Worm (Caenorhabditis elegans): ENCODE results near the gene egli-1.

Gene egli-1

DNA sequence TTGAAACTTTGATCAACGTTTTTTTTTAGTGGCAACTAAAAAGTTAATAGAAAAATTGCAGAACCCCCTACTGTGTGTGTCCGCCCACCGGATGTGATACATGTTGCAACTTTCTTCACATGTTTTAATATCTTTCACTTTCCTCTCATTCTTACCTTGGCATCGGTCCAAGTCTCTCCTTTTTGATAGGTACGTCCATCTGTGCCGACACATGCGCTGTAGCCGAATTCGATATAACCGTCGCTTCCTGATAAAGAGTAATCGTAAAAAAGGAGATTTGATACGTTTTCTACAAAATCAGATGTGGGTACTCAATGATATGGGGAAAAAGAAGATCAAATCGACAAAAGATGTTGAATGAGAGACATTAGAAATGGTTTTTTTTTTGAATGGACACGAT, 21.4 kb downstream of the egli-1 start (continued):
- TF ChIP-seq swsn-7 (tag; optimal IDR thresholded peaks at IDR 0.05) (no peak), efl-3 (GFP tag; optimal IDR thresholded peaks at IDR 0.05) (no peak), blmp-1 (tag; optimal IDR thresholded peaks at IDR 0.05) (peak; percentile 91), ztf-11 (tag; optimal IDR thresholded peaks at IDR 0.05) (no peak)

DNA sequence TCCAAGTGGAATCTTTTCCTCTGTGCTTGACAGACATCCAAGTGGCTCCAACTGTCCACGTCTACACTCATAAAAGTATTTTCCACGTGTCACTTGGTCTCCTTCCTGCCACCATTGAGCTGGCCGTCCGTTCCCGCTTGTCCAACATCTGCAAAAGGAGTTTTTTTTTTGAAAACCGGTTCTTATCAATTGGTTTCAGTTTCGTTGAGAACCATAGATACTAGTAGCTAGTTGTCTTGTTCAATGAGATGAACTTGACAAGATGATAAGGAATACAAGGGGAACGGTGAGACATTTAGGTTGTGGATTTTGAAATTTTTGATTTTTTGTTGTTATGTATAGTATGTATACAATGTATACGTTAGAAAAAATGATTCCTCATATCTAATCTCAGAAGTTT, 22.0 kb downstream of the egli-1 start:
- no peak for TF ChIP-seq tlp-1 (tag; optimal IDR thresholded peaks at IDR 0.05)
- peak; percentile 64 for TF ChIP-seq nhr-85 (tag)
- TF ChIP-seq blmp-1 (tag; optimal IDR thresholded peaks at IDR 0.05) = peak; percentile 55
- TF ChIP-seq efl-1 (optimal IDR thresholded peaks at IDR 0.05) = no peak
- TF ChIP-seq efl-1 (GFP tag; optimal IDR thresholded peaks at IDR 0.05 in 1 of 2) = peak in 1 of 2 experiments; percentile 30

DNA sequence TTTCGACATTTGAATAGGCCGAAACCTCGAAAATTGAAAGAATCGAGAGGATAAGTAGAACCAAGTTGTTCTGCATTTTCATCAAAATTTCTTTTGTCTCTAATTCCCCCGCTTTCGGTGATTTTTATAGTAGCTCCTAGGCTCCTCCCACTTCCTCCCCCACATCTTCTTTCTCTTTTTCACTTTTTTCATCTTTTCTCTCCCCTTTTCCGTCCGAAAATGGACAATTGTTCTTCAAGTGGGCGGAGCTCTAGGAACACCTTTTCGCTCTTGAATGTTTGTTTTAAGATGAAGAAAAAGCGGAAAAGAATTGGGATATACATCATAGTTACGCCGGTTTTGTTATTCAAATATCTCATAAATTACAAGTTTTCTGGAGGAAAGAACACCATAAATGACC, 22.7 kb downstream of the egli-1 start, which contains the start of gene F42A8.1:
F42A8.1 (minus strand) TSS at position 101 of the 400 bp plus-strand sequence.
- TF ChIP-seq blmp-1 (tag; optimal IDR thresholded peaks at IDR 0.05) (peak; percentile 57), sox-4 (tag; optimal IDR thresholded peaks at IDR 0.05) (no peak)

- TF ChIP-seq grh-1 (GFP tag; IDR thresholded peaks at IDR 0.05) = no peak
- TF ChIP-seq hlh-4 (tag; optimal IDR thresholded peaks at IDR 0.05) = no peak
- no peak for TF ChIP-seq unc-98 (GFP tag; IDR thresholded peaks at IDR 0.05)
- no peak for TF ChIP-seq swsn-7 (tag; optimal IDR thresholded peaks at IDR 0.05)
- TF ChIP-seq snu-23 (GFP tag; optimal IDR thresholded peaks at IDR 0.05) = no peak
- TF ChIP-seq unc-62 (GFP tag; optimal IDR thresholded peaks at IDR 0.05) = no peak
Observed at ce11 chrII:9347444-9347843, 23.7 kb downstream of the egli-1 start.

DNA sequence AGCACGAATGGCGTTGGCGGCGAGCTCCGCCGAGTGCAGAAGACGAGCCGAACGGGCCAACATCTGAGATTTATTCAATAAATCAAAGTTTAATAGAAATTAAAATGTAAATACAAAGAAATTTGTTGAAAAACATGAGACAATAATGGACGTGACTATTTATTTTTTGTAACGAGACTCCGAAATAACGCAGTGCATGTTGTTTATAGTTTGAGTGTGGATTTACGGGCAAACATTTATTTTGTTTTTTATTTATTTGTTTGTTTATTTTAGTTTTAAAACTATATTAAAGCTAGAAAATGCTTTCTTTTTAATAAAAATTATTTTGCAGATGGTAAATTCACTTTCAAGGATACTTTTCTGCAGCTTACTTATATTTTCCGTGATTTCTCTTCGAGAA, 28.9 kb downstream of the egli-1 start, which contains the start of the genes sdhb-1 and cup-15:
sdhb-1 (minus strand) TSS at position 63 of the 400 bp plus-strand sequence.
cup-15 (plus strand) TSS at position 332 of the 400 bp plus-strand sequence.
- TF ChIP-seq Y116A8C.19 (tag; optimal IDR thresholded peaks at IDR 0.05; ENCODE audit: borderline replicate concordance) = no peak
- TF ChIP-seq nhr-237 (tag; optimal IDR thresholded peaks at IDR 0.05) = no peak
- no peak for TF ChIP-seq nhr-47 (tag; optimal IDR thresholded peaks at IDR 0.05)
- no peak for TF ChIP-seq pax-3 (tag; optimal IDR thresholded peaks at IDR 0.05)
- no peak for TF ChIP-seq ztf-4 (tag; optimal IDR thresholded peaks at IDR 0.05)
- peak in 1 of 2 experiments; percentile 53 for TF ChIP-seq lin-35 (GFP tag; optimal IDR thresholded peaks at IDR 0.05)
- no peak for TF ChIP-seq pag-3 (tag; optimal IDR thresholded peaks at IDR 0.05; ENCODE audit: borderline replicate concordance, insufficient read depth)
- no peak for TF ChIP-seq xbp-1 (tag; optimal IDR thresholded peaks at IDR 0.05)
- no peak for TF ChIP-seq fos-1 (tag; optimal IDR thresholded peaks at IDR 0.05)
- TF ChIP-seq dpl-1 (GFP tag; optimal IDR thresholded peaks at IDR 0.05) = peak in 2 of 3 experiments; percentile 0 to 46
- no peak for TF ChIP-seq efl-3 (GFP tag; optimal IDR thresholded peaks at IDR 0.05)
- no peak for TF ChIP-seq nhr-77 (tag; optimal IDR thresholded peaks at IDR 0.05)
- no peak for TF ChIP-seq ets-5 (GFP tag; IDR thresholded peaks at IDR 0.05)
- no peak for TF ChIP-seq fkh-10 (GFP tag; optimal IDR thresholded peaks at IDR 0.05)
- no peak for TF ChIP-seq unc-62 (GFP tag; optimal IDR thresholded peaks at IDR 0.05)
- TF ChIP-seq lsy-2 (tag; optimal IDR thresholded peaks at IDR 0.05) = peak; percentile 26 to 53
- TF ChIP-seq lin-39 (tag; optimal IDR thresholded peaks at IDR 0.05) = no peak
- no peak for TF ChIP-seq ama-1 (optimal IDR thresholded peaks at IDR 0.05)
- TF ChIP-seq rnt-1 (tag; optimal IDR thresholded peaks at IDR 0.05) = no peak
- TF ChIP-seq ceh-88 (GFP tag; IDR thresholded peaks at IDR 0.05) = no peak
- TF ChIP-seq egl-13 (tag; optimal IDR thresholded peaks at IDR 0.05) = no peak
- no peak for TF ChIP-seq C16A3.4 (tag; optimal IDR thresholded peaks at IDR 0.05)
- no peak for TF ChIP-seq nhr-84 (tag; optimal IDR thresholded peaks at IDR 0.05)
- TF ChIP-seq alr-1 (tag; optimal IDR thresholded peaks at IDR 0.05; ENCODE audit: borderline replicate concordance) = no peak
- TF ChIP-seq nhr-85 (tag) = no peak
- TF ChIP-seq nhr-71 (tag; optimal IDR thresholded peaks at IDR 0.05) = peak; percentile 31
- no peak for TF ChIP-seq ceh-8 (GFP tag; optimal IDR thresholded peaks at IDR 0.05)
- no peak for TF ChIP-seq ztf-11 (tag; optimal IDR thresholded peaks at IDR 0.05)
- no peak for TF ChIP-seq nhr-90 (tag; optimal IDR thresholded peaks at IDR 0.05; ENCODE audit: poor library complexity)
- TF ChIP-seq fkh-4 (tag; optimal IDR thresholded peaks at IDR 0.05; ENCODE audit: borderline replicate concordance) = no peak
- TF ChIP-seq aly-2 (tag; optimal IDR thresholded peaks at IDR 0.05) = no peak
- no peak for TF ChIP-seq vab-15 (tag; optimal IDR thresholded peaks at IDR 0.05)
- no peak for TF ChIP-seq tbx-2 (tag; optimal IDR thresholded peaks at IDR 0.05)
- no peak for TF ChIP-seq skn-1 (tag; optimal IDR thresholded peaks at IDR 0.05)
- TF ChIP-seq unc-30 (tag; optimal IDR thresholded peaks at IDR 0.05) = no peak
- TF ChIP-seq F16B12.6 (tag; optimal IDR thresholded peaks at IDR 0.05) = no peak

Measured in whole organism, L1 larva.